Fruit fly (Drosophila melanogaster) whole organism: Measurements from ENCODE around the gene ppk20.

Experiments used
- EcR ChIP-seq, 2 experiments: fragments of >200 bp; optimal IDR thresholded peaks; 2 replicates each; lab custom pipeline; 2017; ENCODE audit warnings: missing biosample characterization in 2 of 2, missing genetic modification characterization in 2 of 2, missing genetic modification reagents in 2 of 2
- pan ChIP-seq: fragments of >200 bp; optimal IDR thresholded peaks from 2 replicates; lab custom pipeline; 2017
- psq ChIP-seq: fragments of >200 bp; optimal IDR thresholded peaks from 2 replicates; lab custom pipeline; 2017
- usp ChIP-seq: fragments of >200 bp; optimal IDR thresholded peaks from 2 replicates; lab custom pipeline; 2017; ENCODE audit warnings: missing biosample characterization, missing genetic modification characterization, mixed read lengths

DNA sequence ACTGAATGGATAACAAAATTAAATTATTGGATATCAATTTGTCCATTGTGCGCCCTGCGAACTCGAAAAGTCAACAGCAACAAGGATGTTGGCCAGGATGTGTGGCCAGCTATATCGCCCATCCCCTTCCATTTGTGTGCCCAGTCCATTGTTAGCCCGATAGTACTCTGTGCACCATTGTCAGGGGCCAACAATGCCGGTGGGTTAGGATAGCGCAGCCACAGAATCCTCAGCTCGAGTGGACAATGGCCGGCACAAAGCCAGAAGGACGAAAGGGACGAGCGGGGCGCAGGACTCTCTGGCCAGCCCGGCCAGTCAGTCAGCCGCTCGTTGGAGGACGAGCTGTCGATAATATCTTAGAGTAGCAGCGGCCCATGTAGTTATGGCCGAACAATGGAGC is 29.2 kb upstream of the ppk20 start:
- TF ChIP-seq pan (lab: Kevin White, UChicago) = no peak
- no peak for TF ChIP-seq psq (lab: Kevin White, UChicago)
- no peak for TF ChIP-seq EcR (GFP tag; optimal IDR thresholded peaks at IDR 0.05; lab: Kevin White, UChicago)
- TF ChIP-seq usp (GFP tag; lab: Kevin White, UChicago) = no peak
